Fruit fly (Drosophila melanogaster) S2 (cell line): ENCODE results near the gene pelo.

Source experiments
- CG8478 ChIP-seq: fragments of >200 bp; optimal IDR thresholded peaks from 2 replicates; lab custom pipeline; 2018
- CTCF ChIP-seq, 2 experiments: fragments of >200 bp; optimal IDR thresholded peaks; 2 replicates each; lab custom pipeline; 2018

DNA sequence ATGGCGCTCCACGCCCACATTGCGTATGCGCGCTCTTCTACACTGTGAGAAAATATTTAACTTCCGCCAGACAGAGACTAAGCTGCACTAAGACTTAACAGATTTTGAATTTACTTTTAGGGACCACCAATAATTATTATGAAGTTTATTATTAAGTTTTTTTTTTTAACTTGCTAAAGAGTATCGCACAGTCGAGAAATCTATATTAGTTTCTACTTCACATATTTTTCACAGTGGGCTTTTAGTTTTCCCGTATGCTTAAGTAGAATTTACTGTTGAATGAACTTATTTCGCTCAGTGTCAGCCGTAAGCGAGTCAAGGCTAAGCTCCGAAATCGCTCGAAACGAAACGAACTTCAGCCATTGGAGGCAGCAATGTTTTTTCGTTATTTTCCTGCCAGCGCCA is 40.1 kb upstream of the pelo start:
- TF ChIP-seq CTCF (optimal IDR thresholded peaks at IDR 0.05; lab: Kevin White, UChicago) (no peak), CG8478 (no peak)
